Fruit fly (Drosophila melanogaster) whole organism, embryonic: Measurements from ENCODE around the gene Hsp110.

Source experiments
- B-H1 ChIP-seq: fragments of 200-800 bp; sonication (Bioruptor generic); IDR thresholded peaks from 3 replicates; pipeline ENCODE4 v1.3.6; 2022; ENCODE audit warnings: missing biosample characterization, missing genetic modification characterization
- BtbVII ChIP-seq: fragments of 200-800 bp; sonication (Bioruptor generic); optimal IDR thresholded peaks from 3 replicates; lab custom pipeline; 2017; ENCODE audit warnings: missing biosample characterization, mild to moderate bottlenecking, missing genetic modification characterization
- CG11504 ChIP-seq: fragments of 200-800 bp; sonication (Bioruptor generic); optimal IDR thresholded peaks from 3 replicates; lab custom pipeline; 2019; ENCODE audit warnings: missing biosample characterization, mild to moderate bottlenecking, missing genetic modification characterization, moderate library complexity
- CG13894 ChIP-seq: fragments of 200-800 bp; sonication (Bioruptor generic); optimal IDR thresholded peaks from 3 replicates; lab custom pipeline; 2018; ENCODE audit warnings: missing biosample characterization, mild to moderate bottlenecking, missing genetic modification characterization, moderate library complexity
- CG15479 ChIP-seq: fragments of 200-800 bp; sonication (Bioruptor generic); optimal IDR thresholded peaks from 3 replicates; lab custom pipeline; 2019; ENCODE audit warnings: missing biosample characterization, mild to moderate bottlenecking, missing genetic modification characterization, moderate library complexity
- CG18011 ChIP-seq: fragments of 200-800 bp; sonication (Bioruptor generic); optimal IDR thresholded peaks from 2 replicates; lab custom pipeline; 2017; ENCODE audit warnings: missing biosample characterization, missing genetic modification characterization, mild to moderate bottlenecking, moderate library complexity, missing genotype
- CG18619 ChIP-seq: fragments of 200-800 bp; sonication (Bioruptor generic); optimal IDR thresholded peaks from 3 replicates; lab custom pipeline; 2017; ENCODE audit warnings: missing biosample characterization, mild to moderate bottlenecking, missing genetic modification characterization
- CG3065 ChIP-seq: fragments of 200-800 bp; sonication (Bioruptor generic); optimal IDR thresholded peaks from 2 replicates; lab custom pipeline; 2016; ENCODE audit warnings: missing biosample characterization, missing genetic modification characterization
- CG31388 ChIP-seq: fragments of 200-800 bp; sonication (Bioruptor generic); optimal IDR thresholded peaks from 2 replicates; lab custom pipeline; 2016; ENCODE audit warnings: missing biosample characterization, missing genetic modification characterization
- CG31441 ChIP-seq: fragments of 200-800 bp; sonication (Bioruptor generic); IDR thresholded peaks from 2 replicates; pipeline ENCODE4 v1.3.6; 2022; ENCODE audit warnings: missing biosample characterization, missing genetic modification characterization
- CG33213 ChIP-seq: fragments of 200-800 bp; sonication (Bioruptor generic); optimal IDR thresholded peaks from 3 replicates; lab custom pipeline; 2016; ENCODE audit warnings: missing biosample characterization, missing genetic modification characterization
- CG34224 ChIP-seq: fragments of 200-800 bp; sonication (Bioruptor generic); IDR thresholded peaks from 3 replicates; pipeline ENCODE4 v1.3.6; 2022; ENCODE audit warnings: missing biosample characterization, missing genetic modification characterization; ENCODE audit not compliant: partially characterized antibody
- CG34376 ChIP-seq: fragments of 200-800 bp; sonication (Bioruptor generic); optimal IDR thresholded peaks from 2 replicates; lab custom pipeline; 2018; ENCODE audit warnings: missing biosample characterization, mild to moderate bottlenecking, missing genetic modification characterization
- CG3838 ChIP-seq: fragments of 200-800 bp; sonication (Bioruptor generic); optimal IDR thresholded peaks from 3 replicates; lab custom pipeline; 2016; ENCODE audit warnings: missing biosample characterization, missing genetic modification characterization
- CG3847 ChIP-seq: fragments of 200-800 bp; sonication (Bioruptor generic); IDR thresholded peaks from 2 replicates; pipeline ENCODE4 v1.3.6; 2022; ENCODE audit warnings: missing biosample characterization, missing genetic modification characterization
- CG6689 ChIP-seq: fragments of 200-800 bp; sonication (Bioruptor generic); IDR thresholded peaks from 2 replicates; pipeline ENCODE4 v1.3.6; 2022; ENCODE audit warnings: missing biosample characterization, missing genetic modification characterization
- CG6854 ChIP-seq: fragments of 200-800 bp; sonication (Bioruptor generic); optimal IDR thresholded peaks from 3 replicates; lab custom pipeline; 2017; ENCODE audit warnings: missing biosample characterization, mild to moderate bottlenecking, missing genetic modification characterization
- CG7556 ChIP-seq: fragments of 200-800 bp; sonication (Bioruptor generic); optimal IDR thresholded peaks from 2 replicates; lab custom pipeline; 2017; ENCODE audit warnings: missing biosample characterization, mild to moderate bottlenecking, missing genetic modification characterization
- CG7786 ChIP-seq: fragments of 200-800 bp; sonication (Bioruptor generic); optimal IDR thresholded peaks from 2 replicates; lab custom pipeline; 2016; ENCODE audit warnings: missing biosample characterization, missing genetic modification characterization
- CG8388 ChIP-seq: fragments of 200-800 bp; sonication (Bioruptor generic); optimal IDR thresholded peaks from 2 replicates; lab custom pipeline; 2019; ENCODE audit warnings: missing biosample characterization, mild to moderate bottlenecking, missing genetic modification characterization, moderate library complexity
- CG9215 ChIP-seq: fragments of 200-800 bp; sonication (Bioruptor generic); IDR thresholded peaks from 2 replicates; pipeline ENCODE4 v1.3.6; 2022; ENCODE audit warnings: missing biosample characterization, missing genetic modification characterization
- CG9876 ChIP-seq: fragments of 200-800 bp; sonication (Bioruptor generic); optimal IDR thresholded peaks from 2 replicates; lab custom pipeline; 2016; ENCODE audit warnings: missing biosample characterization, missing genetic modification characterization
- Chrac-16 ChIP-seq: fragments of 200-800 bp; sonication (Bioruptor generic); optimal IDR thresholded peaks from 3 replicates; lab custom pipeline; 2016; ENCODE audit warnings: missing biosample characterization, missing genetic modification characterization
- Dad ChIP-seq: fragments of 200-800 bp; sonication (Bioruptor generic); optimal IDR thresholded peaks from 3 replicates; lab custom pipeline; 2016; ENCODE audit warnings: missing biosample characterization, missing genetic modification characterization
- Dfd ChIP-seq, 2 experiments: fragments of >200 bp; optimal IDR thresholded peaks; 2 replicates each; lab custom pipeline; 2017; ENCODE audit warnings: missing biosample characterization in 2 of 2, missing genetic modification characterization in 2 of 2
- Dip2 ChIP-seq: fragments of 200-800 bp; sonication (Bioruptor generic); IDR thresholded peaks from 2 replicates; pipeline ENCODE4 v1.3.6; 2022; ENCODE audit warnings: missing biosample characterization, missing genetic modification characterization
- E2f1 ChIP-seq: fragments of 200-800 bp; sonication (Bioruptor generic); IDR thresholded peaks from 2 replicates; pipeline ENCODE4 v1.3.6; 2022; ENCODE audit warnings: missing biosample characterization, missing genetic modification characterization
- Ets97D ChIP-seq: fragments of 200-800 bp; sonication (Bioruptor generic); optimal IDR thresholded peaks from 3 replicates; lab custom pipeline; 2016; ENCODE audit warnings: missing biosample characterization, missing genetic modification characterization
- Hey ChIP-seq: fragments of 200-800 bp; sonication (Bioruptor generic); optimal IDR thresholded peaks from 3 replicates; lab custom pipeline; 2018; ENCODE audit warnings: missing biosample characterization, mild to moderate bottlenecking, missing genetic modification characterization
- Hr3 ChIP-seq: fragments of 200-800 bp; sonication (Bioruptor generic); optimal IDR thresholded peaks from 3 replicates; lab custom pipeline; 2016; ENCODE audit warnings: missing biosample characterization, missing genetic modification characterization
- ap ChIP-seq: fragments of 200-800 bp; sonication (Bioruptor generic); IDR thresholded peaks from 2 replicates; pipeline ENCODE4 v1.3.6; 2022; ENCODE audit warnings: missing biosample characterization, missing genetic modification characterization
- bowl ChIP-seq: fragments of 200-800 bp; sonication (Bioruptor generic); IDR thresholded peaks from 2 replicates; pipeline ENCODE4 v1.3.6; 2022; ENCODE audit warnings: missing biosample characterization, missing genetic modification characterization
- cato ChIP-seq: fragments of 200-800 bp; sonication (Bioruptor generic); optimal IDR thresholded peaks from 2 replicates; lab custom pipeline; 2016; ENCODE audit warnings: missing biosample characterization, missing genetic modification characterization, borderline replicate concordance
- cwo ChIP-seq: fragments of 200-800 bp; sonication (Bioruptor generic); optimal IDR thresholded peaks from 3 replicates; lab custom pipeline; 2017; ENCODE audit warnings: missing biosample characterization, missing genetic modification characterization, mild to moderate bottlenecking, moderate library complexity, missing genetic modification reagents
- danr ChIP-seq: fragments of 200-800 bp; sonication (Bioruptor generic); IDR thresholded peaks from 2 replicates; pipeline ENCODE4 v1.3.6; 2022; ENCODE audit warnings: missing biosample characterization, missing genetic modification characterization
- dm ChIP-seq: fragments of 200-800 bp; sonication (Bioruptor generic); optimal IDR thresholded peaks from 3 replicates; lab custom pipeline; 2016; ENCODE audit warnings: missing biosample characterization, missing genetic modification characterization
- eyg ChIP-seq: fragments of 200-800 bp; sonication (Bioruptor generic); optimal IDR thresholded peaks from 3 replicates; lab custom pipeline; 2016; ENCODE audit warnings: missing biosample characterization, missing genetic modification characterization
- gt ChIP-seq: fragments of 200-800 bp; sonication (Bioruptor generic); IDR thresholded peaks from 2 replicates; pipeline ENCODE4 v1.3.6; 2022; ENCODE audit warnings: missing biosample characterization, missing genetic modification characterization
- jigr1 ChIP-seq: fragments of 200-800 bp; sonication (Bioruptor generic); IDR thresholded peaks from 3 replicates; pipeline ENCODE4 v1.3.6; 2022; ENCODE audit warnings: missing biosample characterization, missing genetic modification characterization
- knrl ChIP-seq: fragments of 200-800 bp; sonication (Bioruptor generic); IDR thresholded peaks from 3 replicates; pipeline ENCODE4 v1.3.6; 2022; ENCODE audit warnings: missing biosample characterization, missing genetic modification characterization; ENCODE audit not compliant: partially characterized antibody
- mam ChIP-seq: fragments of 200-800 bp; sonication (Bioruptor generic); optimal IDR thresholded peaks from 3 replicates; lab custom pipeline; 2016; ENCODE audit warnings: missing biosample characterization, missing genetic modification characterization
- pzg ChIP-seq: fragments of 200-800 bp; sonication (Bioruptor generic); optimal IDR thresholded peaks from 3 replicates; lab custom pipeline; 2018; ENCODE audit warnings: missing biosample characterization, mild to moderate bottlenecking, missing genetic modification characterization, moderate library complexity
- row ChIP-seq: fragments of 200-800 bp; sonication (Bioruptor generic); IDR thresholded peaks from 3 replicates; pipeline ENCODE4 v1.3.6; 2022; ENCODE audit warnings: missing biosample characterization, missing genetic modification characterization
- sc ChIP-seq, 3 experiments: fragments of >200 bp in 2 of 3; fragments of 200-800 bp in 1 of 3; sonication (Bioruptor generic) in 1 of 3; optimal IDR thresholded peaks; 2 replicates in 2 of 3; 3 replicates in 1 of 3; lab custom pipeline; 2017; ENCODE audit warnings: mild to moderate bottlenecking in 1 of 3, missing biosample characterization in 1 of 3, missing genetic modification characterization in 1 of 3, missing genetic modification reagents in 1 of 3
- sens ChIP-seq: fragments of 200-800 bp; sonication (Bioruptor generic); peaks from one replicate; lab custom pipeline; 2016; ENCODE audit warnings: missing biosample characterization, missing genetic modification characterization
- sima ChIP-seq: fragments of 200-800 bp; sonication (Bioruptor generic); optimal IDR thresholded peaks from 2 replicates; lab custom pipeline; 2016; ENCODE audit warnings: missing biosample characterization, missing genetic modification characterization
- sug ChIP-seq: fragments of 200-800 bp; optimal IDR thresholded peaks from 2 replicates; lab custom pipeline; 2019; ENCODE audit warnings: missing biosample characterization, mild to moderate bottlenecking, missing genetic modification characterization, moderate library complexity
- toy ChIP-seq: fragments of 200-800 bp; sonication (Bioruptor generic); IDR thresholded peaks from 2 replicates; pipeline ENCODE4 v1.3.6; 2022; ENCODE audit warnings: missing biosample characterization, missing genetic modification characterization
- z ChIP-seq: fragments of 200-800 bp; sonication (Bioruptor generic); IDR thresholded peaks from 3 replicates; pipeline ENCODE4 v1.3.6; 2022; ENCODE audit warnings: missing biosample characterization, missing genetic modification characterization
- zen2 ChIP-seq: fragments of 200-800 bp; sonication (Bioruptor generic); IDR thresholded peaks from 3 replicates; pipeline ENCODE4 v1.3.6; 2022; ENCODE audit warnings: missing biosample characterization, missing genetic modification characterization; ENCODE audit not compliant: partially characterized antibody

Gene Hsp110

dm6 chr3L:14028485-14029384, 8.1 kb upstream of the Hsp110 start, which contains the start of gene Ptip (continued):
- no peak for TF ChIP-seq Hey (tag; lab: Kevin White, UChicago)
- TF ChIP-seq CG3847 (GFP tag; lab: Robert Waterston, UW), result 0 out of 2 replicates have a peak, but pooled peaks have one; percentile 26
- TF ChIP-seq CG15479 (GFP tag; lab: Kevin White, UChicago), result no peak
- TF ChIP-seq toy, result no peak
- TF ChIP-seq CG33213 (GFP tag; lab: Kevin White, UChicago), result peak; percentile 53
- no peak for TF ChIP-seq CG3838 (GFP tag; lab: Kevin White, UChicago)
- no peak for TF ChIP-seq CG7556 (GFP tag; lab: Kevin White, UChicago)
- no peak for TF ChIP-seq danr
- TF ChIP-seq CG3065, result no peak
- peak; percentile 94 for TF ChIP-seq zen2 (GFP tag; lab: Robert Waterston, UW)
- peak; percentile 75 for TF ChIP-seq Ets97D
- no peak for TF ChIP-seq BtbVII (GFP tag; lab: Kevin White, UChicago)
- TF ChIP-seq CG18619 (GFP tag; lab: Kevin White, UChicago), result peak; percentile 30
- TF ChIP-seq knrl (GFP tag; lab: Robert Waterston, UW), result peak; percentile 97
- TF ChIP-seq Dfd (GFP tag; optimal IDR thresholded peaks at IDR 0.05; lab: Kevin White, UChicago), result no peak
- TF ChIP-seq sens, result peak; percentile 49
- no peak for TF ChIP-seq Dad (GFP tag; lab: Kevin White, UChicago)
- TF ChIP-seq cato, result no peak
- no peak for TF ChIP-seq z (GFP tag; lab: Robert Waterston, UW)
- no peak for TF ChIP-seq B-H1 (GFP tag; lab: Robert Waterston, UW)
- TF ChIP-seq mam (GFP tag; lab: Kevin White, UChicago), result peak; percentile 28
- no peak for TF ChIP-seq Chrac-16 (GFP tag; lab: Kevin White, UChicago)
- no peak for TF ChIP-seq eyg
- TF ChIP-seq CG8388 (GFP tag; lab: Kevin White, UChicago), result no peak
- no peak for TF ChIP-seq sc (optimal IDR thresholded peaks at IDR 0.05; lab: Kevin White, UChicago)
- no peak for TF ChIP-seq sc (GFP tag; optimal IDR thresholded peaks at IDR 0.05; lab: Kevin White, UChicago)
- no peak for TF ChIP-seq CG9876 (GFP tag; lab: Kevin White, UChicago)
- TF ChIP-seq CG7786 (GFP tag; lab: Kevin White, UChicago), result no peak
- no peak for TF ChIP-seq CG11504
- TF ChIP-seq dm (GFP tag; lab: Kevin White, UChicago), result peak; percentile 48
- TF ChIP-seq CG6689 (GFP tag; lab: Robert Waterston, UW), result no peak
- no peak for TF ChIP-seq CG9215 (GFP tag; lab: Robert Waterston, UW)
- TF ChIP-seq jigr1 (GFP tag; lab: Robert Waterston, UW), result no peak
- TF ChIP-seq cwo (GFP tag; lab: Kevin White, UChicago), result no peak
- TF ChIP-seq bowl (GFP tag; lab: Robert Waterston, UW), result no peak
- no peak for TF ChIP-seq CG31388 (GFP tag; lab: Kevin White, UChicago)
- TF ChIP-seq sima (GFP tag; lab: Kevin White, UChicago), result no peak
- TF ChIP-seq pzg (GFP tag; lab: Kevin White, UChicago), result peak; percentile 91
- TF ChIP-seq CG13894 (tag; lab: Kevin White, UChicago), result no peak
- TF ChIP-seq sug, result peak; percentile 21
- TF ChIP-seq CG31441 (GFP tag; lab: Robert Waterston, UW), result no peak
- no peak for TF ChIP-seq CG6854 (GFP tag; lab: Kevin White, UChicago)
- peak; percentile 60 for TF ChIP-seq CG34376
- peak; percentile 91 for TF ChIP-seq CG34224 (GFP tag; lab: Robert Waterston, UW)
- no peak for TF ChIP-seq ap (GFP tag; lab: Robert Waterston, UW)
- TF ChIP-seq Hr3 (GFP tag; lab: Kevin White, UChicago), result no peak
- TF ChIP-seq Dip2 (GFP tag; lab: Robert Waterston, UW), result no peak
- peak; percentile 83 for TF ChIP-seq row (GFP tag; lab: Robert Waterston, UW)
- TF ChIP-seq E2f1, result peak; percentile 98
- TF ChIP-seq gt (GFP tag; lab: Robert Waterston, UW), result no peak
- TF ChIP-seq CG18011 (GFP tag; lab: Kevin White, UChicago), result no peak
